Fruit fly (Drosophila melanogaster) S2 (cell line): ENCODE measurements around the gene CG42232.

Experiments used
- CG8478 ChIP-seq: fragments of >200 bp; optimal IDR thresholded peaks from 2 replicates; lab custom pipeline; 2018
- CTCF ChIP-seq, 2 experiments: fragments of >200 bp; optimal IDR thresholded peaks; 2 replicates each; lab custom pipeline; 2018

DNA sequence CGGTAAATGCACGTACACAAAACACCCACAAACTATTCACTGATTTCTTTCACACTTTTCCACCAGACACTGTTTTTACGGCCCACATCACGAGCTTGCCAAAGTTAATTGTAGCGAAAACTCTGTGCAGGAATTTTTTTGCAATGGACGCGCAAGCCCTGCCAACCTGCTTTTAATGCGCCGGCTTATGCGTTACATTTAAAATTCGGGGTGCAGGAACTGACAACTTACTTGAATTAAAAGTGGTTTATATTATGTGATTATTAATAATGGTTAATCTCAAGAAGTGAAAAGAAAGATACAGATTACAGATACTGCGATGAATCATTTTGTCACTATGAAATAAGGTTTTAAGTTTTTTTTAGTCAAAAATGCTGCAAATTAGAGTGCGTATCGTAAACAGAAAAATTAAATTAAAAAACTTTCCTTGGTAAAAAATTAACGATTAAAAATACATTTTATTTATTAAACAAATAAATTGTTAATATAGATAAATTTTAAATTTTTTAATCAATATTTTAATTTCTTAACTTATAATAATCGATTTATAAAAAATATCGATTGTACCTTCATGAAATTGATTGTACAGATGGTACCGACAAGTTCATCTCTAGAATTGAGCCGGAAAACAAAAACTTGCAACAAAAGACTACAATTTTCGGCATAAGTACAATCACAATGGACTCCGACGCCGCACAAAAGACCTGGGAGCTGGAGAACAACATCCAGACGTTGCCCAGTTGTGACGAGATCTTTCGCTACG is at the start of gene CG42232, which contains the start of gene CSN5:
- no peak for TF ChIP-seq CG8478 (lab: Kevin White, UChicago)
- TF ChIP-seq CTCF (optimal IDR thresholded peaks at IDR 0.05; lab: Kevin White, UChicago): no peak
